Fruit fly (Drosophila melanogaster) whole organism: ENCODE results near the gene CG12299.

ENCODE experiments used
- CG8478 ChIP-seq: fragments of >200 bp; optimal IDR thresholded peaks from 2 replicates; lab custom pipeline; 2018; ENCODE audit warnings: inconsistent platforms
- Dll ChIP-seq: fragments of >200 bp; optimal IDR thresholded peaks from 2 replicates; lab custom pipeline; 2017
- EcR ChIP-seq, 2 experiments: fragments of >200 bp; optimal IDR thresholded peaks; 2 replicates each; lab custom pipeline; 2017; ENCODE audit warnings: missing biosample characterization in 2 of 2, missing genetic modification characterization in 2 of 2, missing genetic modification reagents in 2 of 2
- psq ChIP-seq: fragments of >200 bp; optimal IDR thresholded peaks from 2 replicates; lab custom pipeline; 2017
- usp ChIP-seq: fragments of >200 bp; optimal IDR thresholded peaks from 2 replicates; lab custom pipeline; 2017; ENCODE audit warnings: missing biosample characterization, missing genetic modification characterization, mixed read lengths

DNA sequence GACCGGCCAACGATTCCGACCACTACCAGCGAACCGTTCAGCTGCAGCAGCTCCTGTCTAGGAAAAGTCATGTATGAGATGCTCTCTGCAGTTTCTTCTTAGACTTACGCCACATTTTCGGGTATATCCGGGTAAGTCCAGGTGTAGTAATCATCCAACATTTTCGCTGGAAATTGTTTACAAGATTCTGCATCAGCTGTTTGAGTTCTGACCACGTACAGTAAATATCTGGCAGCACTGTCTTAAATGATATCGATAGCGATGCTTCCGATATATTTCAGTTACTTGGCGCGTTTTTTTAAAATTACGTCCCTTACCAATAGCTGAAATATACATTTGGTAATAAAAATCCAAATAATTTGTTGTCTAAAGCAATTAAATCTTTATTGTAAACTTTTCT is 6.6 kb downstream of the CG12299 start, which contains the start of gene CG6729:
- no peak for TF ChIP-seq usp (GFP tag; lab: Kevin White, UChicago)
- TF ChIP-seq Dll: no peak
- no peak for TF ChIP-seq psq (lab: Kevin White, UChicago)
- no peak for TF ChIP-seq EcR (GFP tag; optimal IDR thresholded peaks at IDR 0.05; lab: Kevin White, UChicago)
- no peak for TF ChIP-seq CG8478
